Fruit fly (Drosophila melanogaster): ENCODE data around the gene NAAT1.

Gene NAAT1

DNA sequence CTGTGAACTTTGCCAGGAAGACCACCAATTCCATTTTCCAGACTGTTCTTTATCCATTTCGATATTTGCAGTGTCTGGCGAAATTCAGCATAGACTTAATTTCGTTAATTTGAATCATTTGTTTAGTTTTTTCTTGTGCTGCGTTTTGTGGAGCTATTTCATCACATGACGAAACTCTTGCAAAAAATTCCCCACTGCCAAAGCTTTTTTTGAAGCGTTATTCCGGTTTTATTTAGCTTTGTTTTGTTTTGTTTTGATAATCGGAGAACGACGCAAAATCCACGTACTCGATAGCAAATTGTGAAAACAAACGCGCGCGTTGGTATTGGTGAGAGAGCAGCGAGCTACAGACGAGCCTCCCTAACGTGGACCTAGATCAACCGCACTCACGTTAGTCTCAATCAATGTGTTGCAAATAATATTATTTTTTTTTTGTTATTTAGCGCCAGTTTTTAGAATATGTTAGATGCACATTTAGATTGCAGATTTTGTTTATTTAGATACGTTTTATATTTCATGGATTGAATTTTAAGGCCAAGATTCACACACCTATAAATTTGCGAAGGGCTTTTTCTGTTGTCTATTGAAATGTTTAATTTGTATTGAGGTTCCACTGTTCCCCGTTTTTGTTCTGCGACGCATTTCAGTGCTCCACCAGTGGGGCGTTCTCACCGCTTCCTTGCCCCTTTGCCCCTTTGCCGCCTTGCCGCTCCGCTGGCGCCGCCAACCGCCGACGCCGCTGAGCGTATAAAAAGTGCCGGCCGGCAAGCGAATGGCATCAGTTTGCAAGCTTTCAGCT is 19.3 kb upstream of the NAAT1 start (continued):
- TF ChIP-seq Nf-YB (GFP tag; optimal IDR thresholded peaks at IDR 0.05) (peak; percentile 52), CG11504 (tag; optimal IDR thresholded peaks at IDR 0.05) (peak; percentile 82), CG3407 (GFP tag; optimal IDR thresholded peaks at IDR 0.05) (peak; percentile 10), CG17328 (GFP tag; IDR thresholded peaks at IDR 0.05) (peak; percentile 47), crp (GFP tag; optimal IDR thresholded peaks at IDR 0.05) (peak in 1 of 2 experiments; percentile 24), Atf-2 (GFP tag; optimal IDR thresholded peaks at IDR 0.05) (peak; percentile 69), sr (GFP tag; IDR thresholded peaks at IDR 0.05) (no peak), CG17385 (GFP tag; optimal IDR thresholded peaks at IDR 0.05) (peak; percentile 80), E2f1 (GFP tag; IDR thresholded peaks at IDR 0.05) (peak; percentile 81), CG6654 (GFP tag; optimal IDR thresholded peaks at IDR 0.05) (peak; percentile 5), Xrp1 (GFP tag; IDR thresholded peaks at IDR 0.05) (peak; percentile 60; the same call in 1 of the 2 replicates), sens (GFP tag) (peak; percentile 93), nom (GFP tag; optimal IDR thresholded peaks at IDR 0.05) (peak; percentile 80), CG3065 (GFP tag; optimal IDR thresholded peaks at IDR 0.05) (no peak), CG12236 (GFP tag; optimal IDR thresholded peaks at IDR 0.05) (peak; percentile 29), pum (GFP tag; optimal IDR thresholded peaks at IDR 0.05) (peak; percentile 61), CG8281 (tag; optimal IDR thresholded peaks at IDR 0.05) (peak; percentile 33), CG8089 (GFP tag; optimal IDR thresholded peaks at IDR 0.05) (peak; percentile 61), tll (GFP tag; optimal IDR thresholded peaks at IDR 0.05) (no peak), CG34224 (GFP tag; IDR thresholded peaks at IDR 0.05; ENCODE audit: partially characterized antibody) (no peak), CG14860 (GFP tag; IDR thresholded peaks at IDR 0.05; ENCODE audit: partially characterized antibody) (no peak), CG2120 (GFP tag; optimal IDR thresholded peaks at IDR 0.05) (peak; percentile 93), ci (GFP tag; IDR thresholded peaks at IDR 0.05) (peak; percentile 64; the same call in 2 of the 3 replicates), Kr (GFP tag; optimal IDR thresholded peaks at IDR 0.05) (no peak), usp (GFP tag; optimal IDR thresholded peaks at IDR 0.05) (no peak), CG11695 (GFP tag; IDR thresholded peaks at IDR 0.05) (peak; percentile 88), Neu2 (GFP tag; optimal IDR thresholded peaks at IDR 0.05; ENCODE audit: borderline replicate concordance) (no peak), CG17186 (GFP tag; optimal IDR thresholded peaks at IDR 0.05) (no peak), Gug (GFP tag; IDR thresholded peaks at IDR 0.05) (peak; percentile 76), zfh1 (GFP tag; IDR thresholded peaks at IDR 0.05) (peak; percentile 57; the same call in 1 of the 3 replicates), HHEX (GFP tag; optimal IDR thresholded peaks at IDR 0.05) (peak; percentile 77), Xbp1 (GFP tag; optimal IDR thresholded peaks at IDR 0.05) (peak; percentile 72), Elba2 (GFP tag; optimal IDR thresholded peaks at IDR 0.05) (no peak), Hr51 (GFP tag; optimal IDR thresholded peaks at IDR 0.05) (peak; percentile 52 to 84), CG10565 (GFP tag; optimal IDR thresholded peaks at IDR 0.05) (no peak), CG15479 (GFP tag; optimal IDR thresholded peaks at IDR 0.05) (no peak), CG10366 (GFP tag; IDR thresholded peaks at IDR 0.05) (no peak; the same call in none of the 2 replicates), CG9817 (tag; optimal IDR thresholded peaks at IDR 0.05) (peak; percentile 85), CG18262 (tag; optimal IDR thresholded peaks at IDR 0.05) (peak; percentile 51), CG14667 (GFP tag; IDR thresholded peaks at IDR 0.05) (peak; percentile 75), D (optimal IDR thresholded peaks at IDR 0.05) (no peak), D (GFP tag; optimal IDR thresholded peaks at IDR 0.05) (peak; percentile 52), YL-1 (GFP tag; optimal IDR thresholded peaks at IDR 0.05) (peak; percentile 36), Lpt (GFP tag; optimal IDR thresholded peaks at IDR 0.05) (no peak), Blimp-1 (GFP tag; optimal IDR thresholded peaks at IDR 0.05) (peak; percentile 54), pan (optimal IDR thresholded peaks at IDR 0.05) (no peak), pan (GFP tag; optimal IDR thresholded peaks at IDR 0.05 in 1 of 2, IDR thresholded peaks at IDR 0.05 in 1 of 2) (peak in 1 of 2 experiments; percentile 83), ab (GFP tag; optimal IDR thresholded peaks at IDR 0.05) (peak; percentile 57), odd (GFP tag; optimal IDR thresholded peaks at IDR 0.05) (peak; percentile 71)

All from whole organism, embryonic.